Worm (Caenorhabditis elegans): ENCODE measurements around the gene hum-4.

The hum-4 gene

DNA sequence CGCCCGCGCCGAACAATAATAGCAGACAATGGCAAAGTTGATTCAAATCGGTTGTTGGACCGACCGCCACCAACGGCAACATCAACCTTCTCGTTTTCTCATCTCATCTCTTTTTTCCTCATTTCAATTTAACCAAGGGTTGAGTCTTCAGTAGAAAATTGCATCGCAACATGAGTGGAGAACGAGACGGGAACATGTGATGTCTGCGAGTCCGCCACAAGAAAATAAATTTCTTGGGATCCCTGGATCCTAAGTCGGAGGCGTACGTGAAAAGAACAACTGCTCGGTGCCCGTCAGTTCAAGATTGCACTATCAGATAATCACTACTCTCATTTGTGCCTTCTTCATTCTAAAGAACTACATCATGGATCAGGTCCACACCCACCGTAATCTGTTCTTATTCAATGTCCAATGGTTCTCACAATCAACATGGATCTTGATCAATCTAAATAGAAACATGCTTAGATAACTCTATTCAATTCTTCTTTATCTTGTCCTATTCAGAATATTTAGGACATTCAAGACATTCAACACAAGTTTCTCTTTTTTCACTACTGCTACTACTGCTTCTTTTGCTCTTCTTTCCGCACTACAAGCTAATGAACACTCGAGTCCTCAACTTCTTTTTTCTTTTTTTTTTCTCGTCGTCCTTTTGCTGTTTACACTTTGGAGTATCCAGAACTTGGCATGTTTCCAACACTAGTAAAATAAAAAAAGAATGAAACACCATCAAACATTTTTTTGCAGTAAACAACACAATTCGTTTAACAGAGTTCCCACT, 41.4 kb upstream of the hum-4 start:
- peak; percentile 30 for TF ChIP-seq hlh-30 (tag; optimal IDR thresholded peaks at IDR 0.05; ENCODE audit: insufficient read depth)
- TF ChIP-seq hlh-8 (tag; optimal IDR thresholded peaks at IDR 0.05): no peak

DNA sequence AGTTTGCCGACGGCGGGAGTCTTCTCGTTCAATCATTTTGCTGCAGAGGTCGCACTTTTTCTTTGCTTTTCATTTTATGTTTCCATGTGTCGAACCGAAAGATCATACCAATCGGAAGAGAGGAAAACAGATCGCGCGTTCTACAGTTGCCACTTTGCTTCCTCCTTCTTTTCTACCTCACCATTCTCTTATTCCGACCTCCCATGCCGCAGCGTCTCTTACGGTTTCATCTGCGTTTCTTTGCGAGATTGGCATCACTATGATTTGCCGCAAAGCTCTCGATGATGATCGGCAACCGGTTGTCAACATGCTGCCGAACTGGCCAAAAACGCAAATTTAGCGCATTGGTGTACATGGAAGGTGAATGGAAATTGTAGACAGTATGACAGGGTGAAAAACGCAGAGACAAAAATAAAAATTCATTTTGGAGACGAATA, 40.8 kb upstream of the hum-4 start:
- TF ChIP-seq hlh-30 (tag; optimal IDR thresholded peaks at IDR 0.05; ENCODE audit: insufficient read depth) (no peak), ets-4 (tag; optimal IDR thresholded peaks at IDR 0.05) (peak; percentile 39), dmd-4 (tag; optimal IDR thresholded peaks at IDR 0.05; ENCODE audit: borderline replicate concordance) (peak; percentile 57), nfya-1 (tag; optimal IDR thresholded peaks at IDR 0.05) (peak; percentile 26), ceh-31 (tag; optimal IDR thresholded peaks at IDR 0.05) (peak; percentile 38), pros-1 (tag; optimal IDR thresholded peaks at IDR 0.05) (peak; percentile 13), ref-2 (tag; optimal IDR thresholded peaks at IDR 0.05) (peak; percentile 62), pha-2 (tag; optimal IDR thresholded peaks at IDR 0.05) (no peak), odd-2 (tag; optimal IDR thresholded peaks at IDR 0.05) (no peak), C08G9.2 (tag; optimal IDR thresholded peaks at IDR 0.05) (peak; percentile 13), F13H6.1 (tag; optimal IDR thresholded peaks at IDR 0.05) (peak; percentile 52), rnt-1 (tag; optimal IDR thresholded peaks at IDR 0.05) (peak; percentile 62), elt-2 (tag; optimal IDR thresholded peaks at IDR 0.05) (no peak), dve-1 (tag; optimal IDR thresholded peaks at IDR 0.05) (no peak), ama-1 (optimal IDR thresholded peaks at IDR 0.05) (no peak), tbx-2 (tag; optimal IDR thresholded peaks at IDR 0.05) (peak; percentile 0)

DNA sequence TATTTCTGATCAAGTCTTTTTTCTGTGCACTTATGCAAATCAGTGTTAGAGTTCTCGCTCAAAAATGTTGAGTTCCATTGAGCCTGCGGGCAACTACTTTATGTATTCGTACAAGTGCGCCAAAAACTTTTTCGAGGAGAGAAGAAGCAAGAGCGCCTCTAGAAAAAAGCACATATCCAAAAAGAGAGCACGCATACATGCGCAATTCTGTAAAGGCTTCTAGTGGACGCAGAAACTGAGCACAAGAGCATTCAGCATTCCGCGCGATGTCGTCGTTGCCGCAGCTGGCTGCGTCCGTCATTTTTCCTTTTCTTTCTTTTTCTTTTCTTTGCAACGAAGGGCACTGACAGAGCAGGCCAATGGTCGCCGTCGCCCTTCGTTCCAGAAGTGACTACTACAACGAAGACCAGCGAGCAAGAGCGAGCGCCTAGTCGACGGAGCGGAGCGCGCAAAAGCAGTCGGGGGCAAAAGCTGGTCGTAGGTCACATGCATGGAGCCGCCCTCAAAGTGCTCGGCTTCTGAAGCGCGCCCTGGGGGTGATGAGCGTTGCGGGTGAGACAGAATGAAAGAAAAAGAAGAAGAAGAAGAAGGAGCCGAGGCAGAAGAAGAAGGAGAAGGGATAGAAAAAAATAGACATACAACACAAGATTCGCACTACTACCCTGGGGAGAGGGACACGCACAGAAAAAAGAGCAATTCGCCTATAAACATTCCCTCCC, 39.7 kb upstream of the hum-4 start:
- TF ChIP-seq nfya-1 (tag; optimal IDR thresholded peaks at IDR 0.05) (peak; percentile 71), ceh-18 (tag; optimal IDR thresholded peaks at IDR 0.05) (peak; percentile 72), hlh-30 (tag; optimal IDR thresholded peaks at IDR 0.05; ENCODE audit: insufficient read depth) (peak; percentile 7), dmd-4 (tag; optimal IDR thresholded peaks at IDR 0.05; ENCODE audit: borderline replicate concordance) (peak; percentile 50), ceh-31 (tag; optimal IDR thresholded peaks at IDR 0.05) (peak; percentile 78), hlh-6 (tag; optimal IDR thresholded peaks at IDR 0.05) (peak; percentile 20), ceh-34 (tag; optimal IDR thresholded peaks at IDR 0.05) (peak; percentile 45), ceh-14 (tag; optimal IDR thresholded peaks at IDR 0.05) (peak; percentile 72), tbx-2 (tag; optimal IDR thresholded peaks at IDR 0.05) (peak; percentile 65), gmeb-2 (tag; optimal IDR thresholded peaks at IDR 0.05) (no peak), Y22D7AL.16 (tag; optimal IDR thresholded peaks at IDR 0.05) (no peak), ceh-19 (GFP tag; optimal IDR thresholded peaks at IDR 0.05) (peak; percentile 79), unc-42 (tag; optimal IDR thresholded peaks at IDR 0.05) (peak; percentile 53), sdc-2 (tag; optimal IDR thresholded peaks at IDR 0.05) (no peak), sox-4 (tag; optimal IDR thresholded peaks at IDR 0.05) (no peak), K09A11.1 (tag; optimal IDR thresholded peaks at IDR 0.05; ENCODE audit: insufficient read depth) (peak; percentile 24), C08G9.2 (tag; optimal IDR thresholded peaks at IDR 0.05) (peak; percentile 22), hlh-13 (GFP tag; optimal IDR thresholded peaks at IDR 0.05) (no peak), elt-4 (tag; optimal IDR thresholded peaks at IDR 0.05) (peak; percentile 78), unc-3 (GFP tag; conservative IDR thresholded peaks at IDR 0.05) (no peak), unc-3 (tag; optimal IDR thresholded peaks at IDR 0.05) (peak; percentile 67)

DNA sequence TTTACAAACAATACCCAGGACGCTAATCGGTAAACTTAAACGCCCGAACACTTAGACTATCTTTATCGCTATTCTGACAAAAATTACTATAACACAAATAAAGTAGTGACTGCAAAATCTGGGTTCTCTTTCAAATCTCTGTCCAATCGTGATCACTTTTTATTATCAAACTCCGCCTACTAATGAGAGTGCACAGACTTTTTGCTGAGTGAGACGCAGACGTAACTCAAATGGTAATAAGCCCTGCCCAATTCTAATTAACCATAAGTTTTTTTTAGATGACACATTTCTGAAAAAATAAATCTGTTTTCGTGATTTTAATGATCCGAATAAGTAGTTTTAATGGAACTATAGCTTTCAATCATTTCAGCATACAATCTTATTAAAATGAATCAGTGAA, 39.0 kb upstream of the hum-4 start:
- TF ChIP-seq sdc-2 (tag; optimal IDR thresholded peaks at IDR 0.05): peak; percentile 91
- no peak for TF ChIP-seq lim-6 (tag; optimal IDR thresholded peaks at IDR 0.05)

Measured in whole organism, late embryonic.